Worm (Caenorhabditis elegans): ENCODE data around the gene C41C4.9.

ce11 chrII:8106921-8107695 is at the start of gene C41C4.9, which contains the start of gene chst-1:
- peak; percentile 19 for TF ChIP-seq him-1 (tag; optimal IDR thresholded peaks at IDR 0.05)
- no peak for TF ChIP-seq W03F9.2 (tag; optimal IDR thresholded peaks at IDR 0.05)

Measured in whole organism, L4/young adult.